1 fruit fly cellular context compared by ENCODE assay signal in genomic region chr3L:19939024-19939423, dm6.
A peak's percentile ranks its signal among the peaks of the same experiment; 100 is the strongest.
TF ChIP-seq lines count a peak whose summit lies in the region.

Gene Ac76E (plus strand): TSS chr3L:19939287.

TF ChIP-seq in whole organism, embryonic, 481 proteins besides CTCF, POLR2A, EP300 and RAD21 (continued from another document):
- no peak for TF ChIP-seq CG14667 (GFP tag; IDR thresholded peaks at IDR 0.05; lab: Robert Waterston, UW)
- no peak for TF ChIP-seq CG4328 (GFP tag; optimal IDR thresholded peaks at IDR 0.05; lab: Kevin White, UChicago)
- peak; percentile 65 for TF ChIP-seq CG12769 (tag; optimal IDR thresholded peaks at IDR 0.05; lab: Kevin White, UChicago)
- peak; percentile 4 for TF ChIP-seq CG15269 (tag; optimal IDR thresholded peaks at IDR 0.05; lab: Kevin White, UChicago)
- TF ChIP-seq pan (optimal IDR thresholded peaks at IDR 0.05; lab: Kevin White, UChicago): no peak
- peak in 1 of 2 experiments; percentile 17 for TF ChIP-seq pan (GFP tag; optimal IDR thresholded peaks at IDR 0.05 in 1 of 2, IDR thresholded peaks at IDR 0.05 in 1 of 2)
- no peak for TF ChIP-seq CG14710 (tag; optimal IDR thresholded peaks at IDR 0.05; lab: Kevin White, UChicago)
- no peak for TF ChIP-seq CG30020 (tag; optimal IDR thresholded peaks at IDR 0.05; lab: Kevin White, UChicago)
- no peak for TF ChIP-seq CG12155 (GFP tag; optimal IDR thresholded peaks at IDR 0.05; lab: Kevin White, UChicago)
- peak; percentile 1 for TF ChIP-seq CG7987 (GFP tag; optimal IDR thresholded peaks at IDR 0.05; lab: Kevin White, UChicago)
- no peak for TF ChIP-seq Tbp (GFP tag; optimal IDR thresholded peaks at IDR 0.05; lab: Kevin White, UChicago)
- TF ChIP-seq schlank (tag; optimal IDR thresholded peaks at IDR 0.05; lab: Kevin White, UChicago): no peak
- TF ChIP-seq CG12744 (GFP tag; optimal IDR thresholded peaks at IDR 0.05; lab: Kevin White, UChicago): no peak
- TF ChIP-seq CG14441 (GFP tag; IDR thresholded peaks at IDR 0.05; lab: Robert Waterston, UW): no peak
- TF ChIP-seq NFAT (GFP tag; IDR thresholded peaks at IDR 0.05; lab: Robert Waterston, UW): no peak; the same call in 1 of the 2 replicates
- TF ChIP-seq nau (GFP tag; optimal IDR thresholded peaks at IDR 0.05; lab: Kevin White, UChicago): peak; percentile 28
- no peak for TF ChIP-seq CG10321 (GFP tag; IDR thresholded peaks at IDR 0.05; lab: Robert Waterston, UW)
- TF ChIP-seq Dad (GFP tag; optimal IDR thresholded peaks at IDR 0.05; lab: Kevin White, UChicago): no peak
- TF ChIP-seq CG10565 (GFP tag; optimal IDR thresholded peaks at IDR 0.05; lab: Kevin White, UChicago): no peak
- no peak for TF ChIP-seq CG8281 (tag; optimal IDR thresholded peaks at IDR 0.05; lab: Kevin White, UChicago)
- TF ChIP-seq CG9932 (GFP tag; IDR thresholded peaks at IDR 0.05; lab: Robert Waterston, UW): peak; percentile 16; the same call in 1 of the 2 replicates
- TF ChIP-seq B-H1 (GFP tag; IDR thresholded peaks at IDR 0.05; lab: Robert Waterston, UW): no peak; the same call in 2 of the 3 replicates
- no peak for TF ChIP-seq CG2875 (GFP tag; optimal IDR thresholded peaks at IDR 0.05; lab: Kevin White, UChicago)
- 0 out of 2 replicates have a peak, but pooled peaks have one; percentile 7 for TF ChIP-seq CG3847 (GFP tag; IDR thresholded peaks at IDR 0.05; lab: Robert Waterston, UW)
- no peak for TF ChIP-seq CG1233 (GFP tag; optimal IDR thresholded peaks at IDR 0.05; lab: Kevin White, UChicago)
- no peak for TF ChIP-seq Six4 (GFP tag; optimal IDR thresholded peaks at IDR 0.05; lab: Kevin White, UChicago)
- TF ChIP-seq CG10366 (GFP tag; IDR thresholded peaks at IDR 0.05; lab: Robert Waterston, UW): no peak
- TF ChIP-seq CG16779 (GFP tag; IDR thresholded peaks at IDR 0.05; lab: Robert Waterston, UW): no peak
- TF ChIP-seq Xbp1 (GFP tag; optimal IDR thresholded peaks at IDR 0.05; lab: Kevin White, UChicago): no peak
- TF ChIP-seq tna (GFP tag; IDR thresholded peaks at IDR 0.05; lab: Robert Waterston, UW; ENCODE audit: partially characterized antibody): no peak; the same call in 1 of the 2 replicates
- peak; percentile 23 for TF ChIP-seq luna (GFP tag; optimal IDR thresholded peaks at IDR 0.05; lab: Kevin White, UChicago)
- TF ChIP-seq klu (GFP tag; IDR thresholded peaks at IDR 0.05; lab: Robert Waterston, UW): no peak
- no peak for TF ChIP-seq wek (GFP tag; optimal IDR thresholded peaks at IDR 0.05; lab: Kevin White, UChicago)
- TF ChIP-seq sim (GFP tag; IDR thresholded peaks at IDR 0.05; lab: Robert Waterston, UW): no peak
- TF ChIP-seq ci (GFP tag; IDR thresholded peaks at IDR 0.05; lab: Robert Waterston, UW): no peak; the same call in 1 of the 3 replicates
- TF ChIP-seq BEAF-32 (GFP tag; optimal IDR thresholded peaks at IDR 0.05; lab: Kevin White, UChicago): no peak
- no peak for TF ChIP-seq CG18599 (GFP tag; optimal IDR thresholded peaks at IDR 0.05; lab: Kevin White, UChicago)
- no peak for TF ChIP-seq H15 (GFP tag; IDR thresholded peaks at IDR 0.05; lab: Robert Waterston, UW)
- no peak for TF ChIP-seq vfl (GFP tag; optimal IDR thresholded peaks at IDR 0.05; lab: Kevin White, UChicago)
- no peak for TF ChIP-seq ttk (GFP tag; IDR thresholded peaks at IDR 0.05; lab: Robert Waterston, UW)
- no peak for TF ChIP-seq Oli (tag; optimal IDR thresholded peaks at IDR 0.05; lab: Kevin White, UChicago)
- TF ChIP-seq CG7372 (GFP tag; IDR thresholded peaks at IDR 0.05; lab: Robert Waterston, UW): no peak
- no peak; the same call in 1 of the 2 replicates for TF ChIP-seq onecut (GFP tag; IDR thresholded peaks at IDR 0.05; lab: Robert Waterston, UW)
- TF ChIP-seq CG4617 (GFP tag; optimal IDR thresholded peaks at IDR 0.05; lab: Kevin White, UChicago; ENCODE audit: borderline replicate concordance): no peak
- no peak for TF ChIP-seq bowl (GFP tag; IDR thresholded peaks at IDR 0.05; lab: Robert Waterston, UW)
- TF ChIP-seq Rfx (GFP tag; IDR thresholded peaks at IDR 0.05; lab: Robert Waterston, UW): peak; percentile 35; the same call in 1 of the 2 replicates
- TF ChIP-seq aop (GFP tag; IDR thresholded peaks at IDR 0.05; lab: Robert Waterston, UW): no peak
- peak; percentile 15 for TF ChIP-seq CG6854 (GFP tag; optimal IDR thresholded peaks at IDR 0.05; lab: Kevin White, UChicago)
- TF ChIP-seq vvl (GFP tag; IDR thresholded peaks at IDR 0.05; lab: Robert Waterston, UW): no peak; the same call in 1 of the 2 replicates
- TF ChIP-seq CG15601 (tag; optimal IDR thresholded peaks at IDR 0.05; lab: Kevin White, UChicago): no peak
- TF ChIP-seq CG2120 (GFP tag; optimal IDR thresholded peaks at IDR 0.05; lab: Kevin White, UChicago): no peak
- no peak for TF ChIP-seq Doc2 (GFP tag; IDR thresholded peaks at IDR 0.05; lab: Robert Waterston, UW)
- peak; percentile 28 for TF ChIP-seq PHDP (tag; optimal IDR thresholded peaks at IDR 0.05; lab: Kevin White, UChicago)
- TF ChIP-seq lbe (GFP tag; optimal IDR thresholded peaks at IDR 0.05; lab: Kevin White, UChicago): no peak
- TF ChIP-seq Mes4 (GFP tag; optimal IDR thresholded peaks at IDR 0.05; lab: Kevin White, UChicago): no peak
- no peak for TF ChIP-seq CG18764 (GFP tag; optimal IDR thresholded peaks at IDR 0.05; lab: Kevin White, UChicago)
- 0 out of 2 replicates have a peak, but pooled peaks have one; percentile 23 for TF ChIP-seq sna (GFP tag; IDR thresholded peaks at IDR 0.05; lab: Robert Waterston, UW; ENCODE audit: partially characterized antibody)
- no peak for TF ChIP-seq pnt (GFP tag; optimal IDR thresholded peaks at IDR 0.05; lab: Kevin White, UChicago)
- TF ChIP-seq CG17328 (GFP tag; IDR thresholded peaks at IDR 0.05; lab: Robert Waterston, UW): no peak
- no peak for TF ChIP-seq bab2 (GFP tag; optimal IDR thresholded peaks at IDR 0.05; lab: Kevin White, UChicago)
- peak; percentile 67 to 92 for TF ChIP-seq Trl (optimal IDR thresholded peaks at IDR 0.05; lab: Kevin White, UChicago)
- TF ChIP-seq Trl (GFP tag; optimal IDR thresholded peaks at IDR 0.05; lab: Kevin White, UChicago): no peak
- TF ChIP-seq Chrac-16 (GFP tag; optimal IDR thresholded peaks at IDR 0.05; lab: Kevin White, UChicago): no peak
- TF ChIP-seq lab (GFP tag; optimal IDR thresholded peaks at IDR 0.05; lab: Kevin White, UChicago): peak; percentile 51
- no peak for TF ChIP-seq CG17829 (tag; optimal IDR thresholded peaks at IDR 0.05; lab: Kevin White, UChicago)
- no peak for TF ChIP-seq CG11723 (GFP tag; optimal IDR thresholded peaks at IDR 0.05; lab: Kevin White, UChicago)
- TF ChIP-seq dimm (GFP tag; IDR thresholded peaks at IDR 0.05; lab: Robert Waterston, UW): no peak
- no peak for TF ChIP-seq NC2β (GFP tag; optimal IDR thresholded peaks at IDR 0.05; lab: Kevin White, UChicago)
- peak; percentile 59 for TF ChIP-seq abd-A (tag; optimal IDR thresholded peaks at IDR 0.05; lab: Kevin White, UChicago)
- TF ChIP-seq CG17802 (tag; optimal IDR thresholded peaks at IDR 0.05; lab: Kevin White, UChicago): no peak
- no peak for TF ChIP-seq gem (tag; optimal IDR thresholded peaks at IDR 0.05; lab: Kevin White, UChicago)
- TF ChIP-seq dati (GFP tag; IDR thresholded peaks at IDR 0.05; lab: Robert Waterston, UW): no peak
- TF ChIP-seq cwo (GFP tag; optimal IDR thresholded peaks at IDR 0.05; lab: Kevin White, UChicago): peak; percentile 35
- TF ChIP-seq CG12942 (GFP tag; optimal IDR thresholded peaks at IDR 0.05; lab: Kevin White, UChicago): no peak
- TF ChIP-seq ap (GFP tag; IDR thresholded peaks at IDR 0.05; lab: Robert Waterston, UW): no peak
- no peak for TF ChIP-seq CG4282 (GFP tag; optimal IDR thresholded peaks at IDR 0.05; lab: Kevin White, UChicago)
- no peak for TF ChIP-seq Hand (GFP tag; optimal IDR thresholded peaks at IDR 0.05; lab: Kevin White, UChicago)
- TF ChIP-seq vnd (GFP tag; IDR thresholded peaks at IDR 0.05; lab: Robert Waterston, UW; ENCODE audit: partially characterized antibody): no peak
- no peak for TF ChIP-seq CG5953 (GFP tag; IDR thresholded peaks at IDR 0.05; lab: Robert Waterston, UW)
- no peak for TF ChIP-seq CG15696 (tag; optimal IDR thresholded peaks at IDR 0.05; lab: Kevin White, UChicago)
- TF ChIP-seq CG17361 (GFP tag; IDR thresholded peaks at IDR 0.05; lab: Robert Waterston, UW): no peak
- peak; percentile 15 for TF ChIP-seq CrebB (tag; optimal IDR thresholded peaks at IDR 0.05; lab: Kevin White, UChicago)
- no peak for TF ChIP-seq zen2 (GFP tag; IDR thresholded peaks at IDR 0.05; lab: Robert Waterston, UW; ENCODE audit: partially characterized antibody)
- TF ChIP-seq Lpt (GFP tag; optimal IDR thresholded peaks at IDR 0.05; lab: Kevin White, UChicago): no peak
- TF ChIP-seq CG33557 (GFP tag; optimal IDR thresholded peaks at IDR 0.05; lab: Kevin White, UChicago): no peak
- TF ChIP-seq pros (GFP tag; optimal IDR thresholded peaks at IDR 0.05; lab: Kevin White, UChicago): no peak
- no peak for TF ChIP-seq Dll (GFP tag; IDR thresholded peaks at IDR 0.05; lab: Robert Waterston, UW; ENCODE audit: partially characterized antibody)
- no peak for TF ChIP-seq twi (tag; optimal IDR thresholded peaks at IDR 0.05; lab: Kevin White, UChicago)
- no peak for TF ChIP-seq NC2α (GFP tag; optimal IDR thresholded peaks at IDR 0.05; lab: Kevin White, UChicago)
- no peak for TF ChIP-seq al (GFP tag; IDR thresholded peaks at IDR 0.05; lab: Robert Waterston, UW)
- TF ChIP-seq fru (optimal IDR thresholded peaks at IDR 0.05; lab: Kevin White, UChicago): no peak
- peak; percentile 9 for TF ChIP-seq CG13894 (tag; optimal IDR thresholded peaks at IDR 0.05; lab: Kevin White, UChicago)
- no peak for TF ChIP-seq CG1832 (GFP tag; optimal IDR thresholded peaks at IDR 0.05; lab: Kevin White, UChicago)
- TF ChIP-seq ranshi (GFP tag; IDR thresholded peaks at IDR 0.05; lab: Robert Waterston, UW): no peak; the same call in 1 of the 2 replicates
- TF ChIP-seq sob (GFP tag; IDR thresholded peaks at IDR 0.05; lab: Robert Waterston, UW): no peak; the same call in 1 of the 2 replicates
- TF ChIP-seq CG11456 (GFP tag; IDR thresholded peaks at IDR 0.05; lab: Robert Waterston, UW): no peak
- TF ChIP-seq kah (GFP tag; optimal IDR thresholded peaks at IDR 0.05; lab: Kevin White, UChicago): no peak
- no peak for TF ChIP-seq CG10959 (GFP tag; IDR thresholded peaks at IDR 0.05; lab: Robert Waterston, UW)
- TF ChIP-seq otp (GFP tag; IDR thresholded peaks at IDR 0.05; lab: Robert Waterston, UW): no peak; the same call in 2 of the 3 replicates
- TF ChIP-seq Dek (tag; optimal IDR thresholded peaks at IDR 0.05; lab: Kevin White, UChicago): no peak
- no peak for TF ChIP-seq tgo (GFP tag; IDR thresholded peaks at IDR 0.05; lab: Robert Waterston, UW)
- no peak for TF ChIP-seq D19B (GFP tag; optimal IDR thresholded peaks at IDR 0.05; lab: Kevin White, UChicago)
- no peak for TF ChIP-seq pzg (GFP tag; optimal IDR thresholded peaks at IDR 0.05; lab: Kevin White, UChicago)
- TF ChIP-seq Xrp1 (GFP tag; IDR thresholded peaks at IDR 0.05; lab: Robert Waterston, UW): no peak
- no peak for TF ChIP-seq Asciz (GFP tag; optimal IDR thresholded peaks at IDR 0.05; lab: Kevin White, UChicago)
- TF ChIP-seq mld (GFP tag; IDR thresholded peaks at IDR 0.05; lab: Robert Waterston, UW; ENCODE audit: partially characterized antibody): no peak
- peak; percentile 29 for TF ChIP-seq CG3281 (GFP tag; optimal IDR thresholded peaks at IDR 0.05; lab: Kevin White, UChicago)
- TF ChIP-seq CkIIα-i1 (GFP tag; IDR thresholded peaks at IDR 0.05; lab: Robert Waterston, UW): no peak
- TF ChIP-seq Ravus (GFP tag; IDR thresholded peaks at IDR 0.05; lab: Robert Waterston, UW): no peak
- TF ChIP-seq lov (optimal IDR thresholded peaks at IDR 0.05; lab: Kevin White, UChicago): no peak
- no peak for TF ChIP-seq lov (GFP tag; IDR thresholded peaks at IDR 0.05; lab: Robert Waterston, UW)
- TF ChIP-seq CG5180 (GFP tag; optimal IDR thresholded peaks at IDR 0.05; lab: Kevin White, UChicago): no peak
- TF ChIP-seq salm (tag; optimal IDR thresholded peaks at IDR 0.05; lab: Kevin White, UChicago): no peak
- no peak for TF ChIP-seq tll (GFP tag; optimal IDR thresholded peaks at IDR 0.05; lab: Kevin White, UChicago)
- TF ChIP-seq CG14965 (GFP tag; optimal IDR thresholded peaks at IDR 0.05; lab: Kevin White, UChicago; ENCODE audit: borderline replicate concordance): no peak
- no peak for TF ChIP-seq Atf3 (GFP tag; optimal IDR thresholded peaks at IDR 0.05; lab: Kevin White, UChicago)
- TF ChIP-seq CG7357 (GFP tag; IDR thresholded peaks at IDR 0.05; lab: Robert Waterston, UW): no peak
- TF ChIP-seq ssp (GFP tag; IDR thresholded peaks at IDR 0.05; lab: Robert Waterston, UW): no peak
- no peak for TF ChIP-seq CG18262 (tag; optimal IDR thresholded peaks at IDR 0.05; lab: Kevin White, UChicago)
- TF ChIP-seq Ssrp (tag; optimal IDR thresholded peaks at IDR 0.05; lab: Kevin White, UChicago): no peak
- TF ChIP-seq Neu2 (GFP tag; optimal IDR thresholded peaks at IDR 0.05; lab: Kevin White, UChicago; ENCODE audit: borderline replicate concordance): no peak
- no peak for TF ChIP-seq ara (GFP tag; IDR thresholded peaks at IDR 0.05; lab: Robert Waterston, UW)
- no peak for TF ChIP-seq fu2 (GFP tag; optimal IDR thresholded peaks at IDR 0.05; lab: Kevin White, UChicago)
- TF ChIP-seq crc (GFP tag; optimal IDR thresholded peaks at IDR 0.05; lab: Kevin White, UChicago): no peak
- TF ChIP-seq NfI (GFP tag; optimal IDR thresholded peaks at IDR 0.05; lab: Kevin White, UChicago): peak; percentile 13
- no peak for TF ChIP-seq grn (GFP tag; optimal IDR thresholded peaks at IDR 0.05; lab: Kevin White, UChicago)
- no peak for TF ChIP-seq CG9797 (GFP tag; optimal IDR thresholded peaks at IDR 0.05; lab: Kevin White, UChicago)
- no peak for TF ChIP-seq dm (GFP tag; optimal IDR thresholded peaks at IDR 0.05; lab: Kevin White, UChicago)
- TF ChIP-seq gfzf (GFP tag; optimal IDR thresholded peaks at IDR 0.05; lab: Kevin White, UChicago): no peak
